Worm (Caenorhabditis elegans): ENCODE data around the gene set-13.

ce11 chrII:2822435-2822920 lies 5.7 kb downstream of the set-13 start, which contains the start of the genes fut-4 and K12H6.10:
- TF ChIP-seq mcd-1 (GFP tag; IDR thresholded peaks at IDR 0.05) (no peak), Y56A3A.18 (GFP tag; IDR thresholded peaks at IDR 0.05) (no peak), ets-4 (GFP tag; optimal IDR thresholded peaks at IDR 0.05) (no peak), bed-2 (GFP tag; IDR thresholded peaks at IDR 0.05) (no peak), ceh-79 (tag; optimal IDR thresholded peaks at IDR 0.05) (no peak)
